Worm (Caenorhabditis elegans): ENCODE data around the gene F16F9.1.

F16F9.1 gene

ce11 chrX:8470126-8470772 is 24.0 kb downstream of the F16F9.1 start, which contains the start of gene mec-10 (continued):
- no peak for TF ChIP-seq ctbp-1 (GFP tag; IDR thresholded peaks at IDR 0.05)
- no peak for TF ChIP-seq tag-97 (GFP tag; IDR thresholded peaks at IDR 0.05)
- no peak for TF ChIP-seq F44E2.7 (GFP tag; IDR thresholded peaks at IDR 0.05)
- no peak for TF ChIP-seq mxl-3 (GFP tag; optimal IDR thresholded peaks at IDR 0.05)
- TF ChIP-seq F26F4.8 (GFP tag; conservative IDR thresholded peaks at IDR 0.05): no peak
- no peak for TF ChIP-seq dpl-1 (GFP tag; optimal IDR thresholded peaks at IDR 0.05)
- no peak for TF ChIP-seq nhr-76 (tag; optimal IDR thresholded peaks at IDR 0.05)
- TF ChIP-seq nhr-237 (tag; optimal IDR thresholded peaks at IDR 0.05): no peak
- TF ChIP-seq nhr-25 (tag; optimal IDR thresholded peaks at IDR 0.05; ENCODE audit: borderline replicate concordance, insufficient read depth): no peak
- peak; percentile 28 for TF ChIP-seq nhr-77 (tag; optimal IDR thresholded peaks at IDR 0.05)
- TF ChIP-seq ceh-28 (tag; optimal IDR thresholded peaks at IDR 0.05): no peak
- no peak for TF ChIP-seq Y5F2A.4 (GFP tag; optimal IDR thresholded peaks at IDR 0.05)
- TF ChIP-seq daf-12 (tag; optimal IDR thresholded peaks at IDR 0.05): no peak
- TF ChIP-seq vab-7 (GFP tag; IDR thresholded peaks at IDR 0.05): no peak
- TF ChIP-seq skn-1 (tag; optimal IDR thresholded peaks at IDR 0.05): no peak
- no peak for TF ChIP-seq saeg-2 (GFP tag; IDR thresholded peaks at IDR 0.05)
- TF ChIP-seq egl-43 (GFP tag; IDR thresholded peaks at IDR 0.05): no peak
- TF ChIP-seq daf-16 (GFP tag; optimal IDR thresholded peaks at IDR 0.05): no peak
- peak; percentile 75 for TF ChIP-seq daf-16 (tag; optimal IDR thresholded peaks at IDR 0.05)
- peak; percentile 47 for TF ChIP-seq hlh-30 (tag; optimal IDR thresholded peaks at IDR 0.05; ENCODE audit: insufficient read depth)
- no peak for TF ChIP-seq snpc-4 (tag; optimal IDR thresholded peaks at IDR 0.05)
- TF ChIP-seq Y105C5A.15 (GFP tag; IDR thresholded peaks at IDR 0.05): no peak
- TF ChIP-seq madf-5 (GFP tag; IDR thresholded peaks at IDR 0.05): no peak
- TF ChIP-seq ces-1 (GFP tag; optimal IDR thresholded peaks at IDR 0.05): no peak
- no peak for TF ChIP-seq sdz-12 (GFP tag; optimal IDR thresholded peaks at IDR 0.05)
- no peak for TF ChIP-seq nhr-41 (GFP tag; IDR thresholded peaks at IDR 0.05)
- no peak for TF ChIP-seq lin-29 (GFP tag; IDR thresholded peaks at IDR 0.05)
- no peak for TF ChIP-seq dmd-9 (GFP tag; IDR thresholded peaks at IDR 0.05)
- TF ChIP-seq arid-1 (GFP tag; conservative IDR thresholded peaks at IDR 0.05): no peak
- no peak for TF ChIP-seq lsy-2 (tag; optimal IDR thresholded peaks at IDR 0.05)
- peak; percentile 68 for TF ChIP-seq nhr-28 (tag; optimal IDR thresholded peaks at IDR 0.05)
- TF ChIP-seq cey-2 (tag; optimal IDR thresholded peaks at IDR 0.05; ENCODE audit: borderline replicate concordance, insufficient read depth): no peak
- TF ChIP-seq tra-1 (GFP tag; IDR thresholded peaks at IDR 0.05): no peak
- no peak for TF ChIP-seq egl-27 (tag; optimal IDR thresholded peaks at IDR 0.05)
- no peak for TF ChIP-seq zfp-2 (tag; optimal IDR thresholded peaks at IDR 0.05)
- TF ChIP-seq mxl-2 (GFP tag; conservative IDR thresholded peaks at IDR 0.05): no peak
- TF ChIP-seq aly-2 (tag; optimal IDR thresholded peaks at IDR 0.05): no peak
- TF ChIP-seq daf-19 (GFP tag; conservative IDR thresholded peaks at IDR 0.05): no peak
- TF ChIP-seq ceh-20 (GFP tag; IDR thresholded peaks at IDR 0.05): no peak
- no peak for TF ChIP-seq nhr-42 (GFP tag; IDR thresholded peaks at IDR 0.05)

DNA sequence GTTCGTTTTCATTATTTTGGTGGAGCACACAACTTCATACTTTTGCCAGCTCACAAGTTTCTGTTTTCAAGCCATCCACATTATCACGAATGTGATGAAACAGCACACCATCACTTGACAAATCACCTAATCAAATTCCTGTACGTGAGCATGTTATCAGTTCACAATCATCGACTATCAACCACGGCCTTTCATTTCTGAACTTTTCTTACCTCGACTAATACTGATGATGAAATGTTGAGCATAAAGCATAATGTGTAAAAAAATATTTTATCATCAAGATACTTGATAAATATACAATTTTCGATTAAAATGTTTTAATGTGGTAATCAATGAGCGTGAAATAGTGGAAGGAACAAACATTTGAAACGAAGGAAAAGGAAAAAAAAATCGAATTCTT is 27.3 kb downstream of the F16F9.1 start:
- TF ChIP-seq F49E8.2 (tag; optimal IDR thresholded peaks at IDR 0.05; ENCODE audit: borderline replicate concordance) (no peak), nhr-48 (tag; optimal IDR thresholded peaks at IDR 0.05) (peak; percentile 83), ceh-44 (GFP tag; IDR thresholded peaks at IDR 0.05) (no peak), daf-19 (GFP tag; conservative IDR thresholded peaks at IDR 0.05) (no peak), pqm-1 (tag; optimal IDR thresholded peaks at IDR 0.05) (peak; percentile 98), snpc-4 (tag; optimal IDR thresholded peaks at IDR 0.05) (no peak), egl-43 (GFP tag; IDR thresholded peaks at IDR 0.05) (no peak), ZK546.5 (tag; optimal IDR thresholded peaks at IDR 0.05) (no peak), zip-11 (GFP tag; IDR thresholded peaks at IDR 0.05) (no peak), rbr-2 (tag; optimal IDR thresholded peaks at IDR 0.05) (no peak), saeg-2 (GFP tag; IDR thresholded peaks at IDR 0.05) (no peak), nhr-237 (tag; optimal IDR thresholded peaks at IDR 0.05) (no peak), Y48G9A.11 (GFP tag; IDR thresholded peaks at IDR 0.05) (no peak), mxl-3 (GFP tag; optimal IDR thresholded peaks at IDR 0.05) (no peak), hlh-30 (tag; optimal IDR thresholded peaks at IDR 0.05; ENCODE audit: insufficient read depth) (peak; percentile 61), F26F4.8 (GFP tag; conservative IDR thresholded peaks at IDR 0.05) (no peak), dmd-8 (GFP tag; IDR thresholded peaks at IDR 0.05) (no peak), ama-1 (optimal IDR thresholded peaks at IDR 0.05) (no peak), nhr-28 (tag; optimal IDR thresholded peaks at IDR 0.05) (peak; percentile 87), mxl-2 (GFP tag; conservative IDR thresholded peaks at IDR 0.05) (no peak), zfp-3 (GFP tag; conservative IDR thresholded peaks at IDR 0.05) (no peak)
